Worm (Caenorhabditis elegans) whole organism, L4 larva: Measurements from ENCODE around the gene srd-2.

Source experiments
- F10B5.3 ChIP-seq: sonication (generic microtip); optimal IDR thresholded peaks from 2 replicates; lab custom pipeline; 2016; ENCODE audit warnings: mild to moderate bottlenecking, missing genetic modification characterization, missing compliant biosample characterization
- Y48G9A.11 ChIP-seq: fragments of 200-800 bp; sonication (Bioruptor generic); IDR thresholded peaks from 2 replicates; pipeline ENCODE4 v1.3.6; 2022; ENCODE audit warnings: missing genetic modification reagents, missing genetic modification characterization, missing compliant biosample characterization
- aly-2 ChIP-seq: sonication (generic microtip); optimal IDR thresholded peaks from 2 replicates; lab custom pipeline; 2018; ENCODE audit warnings: missing biosample characterization, missing genetic modification characterization
- ama-1 ChIP-seq: fragments of 150-350 bp; optimal IDR thresholded peaks from 2 replicates; lab custom pipeline; 2014; ENCODE audit warnings: inconsistent platforms, mixed read lengths
- lin-13 ChIP-seq: fragments of 150-350 bp; optimal IDR thresholded peaks from 2 replicates; lab custom pipeline; 2014; ENCODE audit warnings: missing biosample characterization, missing genetic modification reagents, missing genetic modification characterization
- madf-5 ChIP-seq, 2 experiments: fragments of 200-800 bp; sonication (Bioruptor generic); IDR thresholded peaks; 2 replicates each; pipeline ENCODE4 v1.3.6; 2022; ENCODE audit warnings: missing compliant biosample characterization in 2 of 2, missing genetic modification characterization in 2 of 2
- ztf-11 ChIP-seq: fragments of 150-350 bp; optimal IDR thresholded peaks from 2 replicates; lab custom pipeline; 2014; ENCODE audit warnings: missing biosample characterization, missing genetic modification characterization

- no peak for TF ChIP-seq ztf-11 (tag; lab: Kevin White, UChicago)
- TF ChIP-seq ama-1: no peak
- no peak for TF ChIP-seq F10B5.3
- TF ChIP-seq lin-13 (GFP tag; lab: Kevin White, UChicago): no peak
- no peak for TF ChIP-seq Y48G9A.11 (GFP tag; lab: Robert Waterston, UW)
- TF ChIP-seq aly-2 (tag; lab: Kevin White, UChicago): no peak
- no peak for TF ChIP-seq madf-5 (GFP tag; IDR thresholded peaks at IDR 0.05; lab: Robert Waterston, UW)
Measured at ce11 chrII:10170837-10171318, 16.8 kb downstream of the srd-2 start, which contains the start of gene gpd-4.
